Fruit fly (Drosophila melanogaster): Measurements from ENCODE around the gene CG46521.
"Not testable (repeated sequence)": the region's sequence is repeated elsewhere in the genome, so short reads cannot be mapped to it uniquely, and the experiment has no call there.

Gene CG46521

dm6 chrX:22246300-22246699 is 4.9 kb downstream of the CG46521 start, which contains the start of gene CG46522:
CG46522 (plus strand) TSS chrX:22246600.
- TF ChIP-seq gce (GFP tag; IDR thresholded peaks at IDR 0.05); Eip74EF (GFP tag; optimal IDR thresholded peaks at IDR 0.05); CG9797 (GFP tag; optimal IDR thresholded peaks at IDR 0.05): not testable (repeated sequence)

dm6 chrX:22251282-22251681 is 9.9 kb downstream of the CG46521 start, which contains the start of gene CG41562:
CG41562 (plus strand) TSS chrX:22251582.
- TF ChIP-seq Pdp1 (GFP tag; optimal IDR thresholded peaks at IDR 0.05); CG3407 (GFP tag; optimal IDR thresholded peaks at IDR 0.05); ranshi (GFP tag; IDR thresholded peaks at IDR 0.05): not testable (repeated sequence)
